Fruit fly (Drosophila melanogaster) S2 (cell line): ENCODE measurements around the gene CG9636.

ENCODE experiments used
- CG8478 ChIP-seq: fragments of >200 bp; optimal IDR thresholded peaks from 2 replicates; lab custom pipeline; 2018
- CTCF ChIP-seq, 2 experiments: fragments of >200 bp; optimal IDR thresholded peaks; 2 replicates each; lab custom pipeline; 2018

DNA sequence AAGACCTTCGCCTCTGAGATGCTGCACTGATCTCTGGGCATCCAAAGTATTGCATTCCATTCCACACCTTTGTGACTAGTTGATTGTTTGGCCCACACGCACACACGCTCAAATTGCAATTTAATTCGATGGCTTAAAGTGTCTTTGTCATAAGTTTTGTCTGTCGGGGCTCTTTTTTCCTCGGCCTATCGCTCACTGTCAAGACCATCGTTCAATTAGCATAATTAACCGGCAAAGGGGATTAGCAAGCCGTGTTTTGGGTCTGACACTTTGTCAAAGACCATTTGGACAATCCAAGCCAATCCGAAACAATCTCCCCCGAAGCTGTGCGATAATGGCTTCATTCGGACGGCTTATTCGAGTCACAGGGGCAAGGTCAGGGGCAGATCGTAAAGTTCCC, 10.8 kb upstream of the CG9636 start:
- no peak for TF ChIP-seq CTCF (optimal IDR thresholded peaks at IDR 0.05; lab: Kevin White, UChicago)
- TF ChIP-seq CG8478 (lab: Kevin White, UChicago), result no peak
